Worm (Caenorhabditis elegans) whole organism, early embryonic: ENCODE results near the gene C29F5.1.

ENCODE experiments used
- B0310.2 ChIP-seq: sonication (generic microtip); optimal IDR thresholded peaks from 2 replicates; lab custom pipeline; 2016; ENCODE audit warnings: mild to moderate bottlenecking, missing genetic modification characterization, missing compliant biosample characterization
- aly-1 ChIP-seq: sonication (generic microtip); optimal IDR thresholded peaks from 2 replicates; lab custom pipeline; 2016; ENCODE audit warnings: missing genetic modification characterization, missing compliant biosample characterization
- ama-1 ChIP-seq: fragments of 150-350 bp; optimal IDR thresholded peaks from 2 replicates; lab custom pipeline; 2014
- ets-7 ChIP-seq: sonication (generic microtip); optimal IDR thresholded peaks from 2 replicates; lab custom pipeline; 2016; ENCODE audit warnings: missing genotype, missing genetic modification characterization, missing compliant biosample characterization
- flt-1 ChIP-seq: fragments of 200-800 bp; sonication (Bioruptor generic); IDR thresholded peaks from 2 replicates; pipeline ENCODE4 v1.3.6; 2022; ENCODE audit warnings: missing genetic modification characterization, missing compliant biosample characterization
- hmbx-1 ChIP-seq: sonication (generic microtip); optimal IDR thresholded peaks from 2 replicates; lab custom pipeline; 2016; ENCODE audit warnings: mild to moderate bottlenecking, missing genetic modification characterization, missing compliant biosample characterization
- hnd-1 ChIP-seq: sonication (generic microtip); optimal IDR thresholded peaks from 2 replicates; lab custom pipeline; 2016; ENCODE audit warnings: missing genetic modification characterization, missing compliant biosample characterization
- scrt-1 ChIP-seq: fragments of 200-800 bp; sonication (Bioruptor generic); IDR thresholded peaks from 2 replicates; pipeline ENCODE4 v1.3.6; 2022; ENCODE audit warnings: missing genetic modification characterization, missing compliant biosample characterization
- sea-1 ChIP-seq: fragments of 200-800 bp; sonication (Bioruptor generic); conservative IDR thresholded peaks from 2 replicates; pipeline ENCODE4 v1.3.6; 2022; ENCODE audit warnings: missing genetic modification characterization, missing compliant biosample characterization
- tbx-37 ChIP-seq: fragments of 200-800 bp; sonication (Bioruptor generic); conservative IDR thresholded peaks from 2 replicates; pipeline ENCODE4 v1.3.6; 2022; ENCODE audit warnings: missing genetic modification reagents, missing genetic modification characterization, missing compliant biosample characterization
- tra-4 ChIP-seq: sonication (generic microtip); optimal IDR thresholded peaks from 2 replicates; lab custom pipeline; 2017; ENCODE audit warnings: missing genetic modification characterization, missing compliant biosample characterization

DNA sequence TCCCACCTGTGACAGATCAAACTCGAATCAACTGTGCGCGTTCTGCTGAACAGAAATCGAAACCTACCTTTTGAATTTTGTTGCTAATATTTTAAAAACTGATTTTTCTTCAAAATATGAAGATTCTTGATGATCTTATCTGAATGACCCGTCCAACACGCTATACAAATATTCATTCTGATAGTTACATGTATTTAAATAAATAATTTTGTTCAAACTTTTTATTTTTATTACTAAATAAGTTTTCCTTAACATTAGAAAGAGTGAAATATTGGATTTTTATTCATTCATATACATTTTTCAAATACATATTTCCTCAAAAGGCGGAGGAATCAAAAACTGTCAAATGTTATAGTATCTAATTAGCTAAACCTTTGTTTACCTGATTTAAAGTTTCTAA, 35.3 kb upstream of the C29F5.1 start, which contains the start of gene F13H8.8:
- TF ChIP-seq scrt-1 (GFP tag; lab: Robert Waterston, UW), result no peak
- TF ChIP-seq sea-1 (GFP tag; lab: Robert Waterston, UW), result no peak
- TF ChIP-seq flt-1, result no peak
- no peak for TF ChIP-seq hnd-1 (tag; lab: Kevin White, UChicago)
- TF ChIP-seq ama-1 (lab: Kevin White, UChicago), result no peak
- no peak for TF ChIP-seq tbx-37 (GFP tag; lab: Robert Waterston, UW)
- no peak for TF ChIP-seq aly-1
- TF ChIP-seq ets-7 (tag; lab: Kevin White, UChicago), result no peak
- no peak for TF ChIP-seq tra-4
- TF ChIP-seq hmbx-1 (tag; lab: Kevin White, UChicago), result no peak
- TF ChIP-seq B0310.2 (tag; lab: Kevin White, UChicago), result no peak
